Worm (Caenorhabditis elegans): ENCODE measurements around the gene C08F11.12.

DNA sequence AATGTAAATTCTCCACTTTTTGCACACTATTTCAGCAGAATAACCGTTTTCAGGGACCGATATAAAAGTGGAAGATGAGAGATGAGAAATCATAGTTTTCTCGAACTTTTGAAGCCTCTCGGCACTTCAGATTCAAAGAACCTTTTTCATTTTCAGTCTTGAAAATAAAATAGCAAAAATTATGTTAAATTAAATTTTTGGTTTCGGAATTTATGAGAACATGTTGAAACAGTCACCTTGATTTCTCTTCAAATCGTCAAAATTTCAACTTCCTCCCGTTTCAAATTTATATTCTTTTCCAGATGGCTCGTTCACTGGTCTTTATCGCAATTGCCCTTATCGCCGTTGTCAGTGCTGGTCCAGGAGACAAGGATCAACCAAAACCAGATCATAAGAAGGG is 27.3 kb upstream of the C08F11.12 start, which contains the start of gene srlf-26:
- TF ChIP-seq madf-3 (GFP tag; IDR thresholded peaks at IDR 0.05), result no peak
- no peak for TF ChIP-seq chd-7 (tag; optimal IDR thresholded peaks at IDR 0.05)
- no peak for TF ChIP-seq mel-28 (tag; optimal IDR thresholded peaks at IDR 0.05; ENCODE audit: borderline replicate concordance)
- no peak for TF ChIP-seq F49E8.2 (tag; optimal IDR thresholded peaks at IDR 0.05; ENCODE audit: insufficient read depth)
- TF ChIP-seq efl-1 (GFP tag; optimal IDR thresholded peaks at IDR 0.05), result no peak
- no peak for TF ChIP-seq snpc-4 (GFP tag; optimal IDR thresholded peaks at IDR 0.05)
- no peak for TF ChIP-seq snpc-4 (tag; optimal IDR thresholded peaks at IDR 0.05)
- no peak for TF ChIP-seq ztf-18 (tag; optimal IDR thresholded peaks at IDR 0.05)
- no peak for TF ChIP-seq C17E4.6 (GFP tag; IDR thresholded peaks at IDR 0.05)
- TF ChIP-seq lin-40 (tag; optimal IDR thresholded peaks at IDR 0.05), result no peak
- TF ChIP-seq nfyb-1 (GFP tag; IDR thresholded peaks at IDR 0.05), result no peak

All from whole organism, young adult.